Fruit fly (Drosophila melanogaster) whole organism, embryonic: ENCODE measurements around the gene COX6B.
A peak's percentile ranks its signal among the peaks of the same experiment; 100 is the strongest.

Experiments
- ATbp ChIP-seq: fragments of 200-800 bp; sonication (Bioruptor generic); optimal IDR thresholded peaks from 2 replicates; lab custom pipeline; 2017; ENCODE audit warnings: missing biosample characterization, mild to moderate bottlenecking, missing genetic modification characterization, missing genetic modification reagents
- Adf1 ChIP-seq: fragments of 200-800 bp; sonication (Bioruptor generic); IDR thresholded peaks from 2 replicates; pipeline ENCODE4 v1.3.6; 2022; ENCODE audit warnings: missing biosample characterization, missing genetic modification characterization
- CG12391 ChIP-seq: fragments of 200-800 bp; sonication (Bioruptor generic); optimal IDR thresholded peaks from 3 replicates; lab custom pipeline; 2018; ENCODE audit warnings: missing biosample characterization, mild to moderate bottlenecking, missing genetic modification characterization, moderate library complexity
- CG13296 ChIP-seq: fragments of 200-800 bp; sonication (Bioruptor generic); optimal IDR thresholded peaks from 3 replicates; lab custom pipeline; 2018; ENCODE audit warnings: missing biosample characterization, mild to moderate bottlenecking, missing genetic modification characterization
- CG13424 ChIP-seq: fragments of 200-800 bp; sonication (Bioruptor generic); optimal IDR thresholded peaks from 2 replicates; lab custom pipeline; 2019; ENCODE audit warnings: missing biosample characterization, mild to moderate bottlenecking, missing genetic modification characterization, moderate library complexity
- CG14014 ChIP-seq: fragments of 200-800 bp; sonication (Bioruptor generic); IDR thresholded peaks from 2 replicates; pipeline ENCODE4 v1.3.6; 2022; ENCODE audit warnings: missing biosample characterization, missing genetic modification characterization
- CG14667 ChIP-seq: fragments of 200-800 bp; sonication (Bioruptor generic); IDR thresholded peaks from 2 replicates; pipeline ENCODE4 v1.3.6; 2022; ENCODE audit warnings: missing biosample characterization, missing genetic modification characterization
- CG15011 ChIP-seq: fragments of 200-800 bp; sonication (Bioruptor generic); optimal IDR thresholded peaks from 3 replicates; lab custom pipeline; 2018; ENCODE audit warnings: missing biosample characterization, mild to moderate bottlenecking, missing genetic modification characterization
- CG15601 ChIP-seq: fragments of 200-800 bp; sonication (Bioruptor generic); optimal IDR thresholded peaks from 3 replicates; lab custom pipeline; 2019; ENCODE audit warnings: missing biosample characterization, mild to moderate bottlenecking, missing genetic modification characterization, moderate library complexity
- CG17328 ChIP-seq: fragments of 200-800 bp; sonication (Bioruptor generic); IDR thresholded peaks from 2 replicates; pipeline ENCODE4 v1.3.6; 2022; ENCODE audit warnings: missing biosample characterization, missing genetic modification characterization
- CG34422 ChIP-seq: fragments of 200-800 bp; sonication (Bioruptor generic); IDR thresholded peaks from 3 replicates; pipeline ENCODE4 v1.3.6; 2022; ENCODE audit warnings: missing biosample characterization, missing genetic modification characterization
- CG6175 ChIP-seq: fragments of 200-800 bp; sonication (Bioruptor generic); IDR thresholded peaks from 3 replicates; pipeline ENCODE4 v1.3.6; 2022; ENCODE audit warnings: missing biosample characterization, missing genetic modification characterization
- CG6272 ChIP-seq: fragments of 200-800 bp; sonication (Bioruptor generic); IDR thresholded peaks from 2 replicates; pipeline ENCODE4 v1.3.6; 2022; ENCODE audit warnings: missing biosample characterization, missing genetic modification characterization
- CG6683 ChIP-seq: fragments of 200-800 bp; sonication (Bioruptor generic); optimal IDR thresholded peaks from 2 replicates; lab custom pipeline; 2017; ENCODE audit warnings: missing biosample characterization, mild to moderate bottlenecking, missing genetic modification characterization, missing genetic modification reagents
- CG6689 ChIP-seq: fragments of 200-800 bp; sonication (Bioruptor generic); IDR thresholded peaks from 2 replicates; pipeline ENCODE4 v1.3.6; 2022; ENCODE audit warnings: missing biosample characterization, missing genetic modification characterization
- CG6854 ChIP-seq: fragments of 200-800 bp; sonication (Bioruptor generic); optimal IDR thresholded peaks from 3 replicates; lab custom pipeline; 2017; ENCODE audit warnings: missing biosample characterization, mild to moderate bottlenecking, missing genetic modification characterization
- CG7786 ChIP-seq: fragments of 200-800 bp; sonication (Bioruptor generic); optimal IDR thresholded peaks from 2 replicates; lab custom pipeline; 2016; ENCODE audit warnings: missing biosample characterization, missing genetic modification characterization
- CG8924 ChIP-seq: fragments of 200-800 bp; optimal IDR thresholded peaks from 3 replicates; lab custom pipeline; 2019; ENCODE audit warnings: missing biosample characterization, mild to moderate bottlenecking, missing genetic modification characterization, moderate library complexity
- CG9437 ChIP-seq: fragments of 200-800 bp; sonication (Bioruptor generic); optimal IDR thresholded peaks from 2 replicates; lab custom pipeline; 2018; ENCODE audit warnings: missing biosample characterization, mild to moderate bottlenecking, missing genetic modification characterization
- CG9797 ChIP-seq: fragments of 200-800 bp; sonication (Bioruptor generic); optimal IDR thresholded peaks from 3 replicates; lab custom pipeline; 2018; ENCODE audit warnings: missing biosample characterization, mild to moderate bottlenecking, missing genetic modification characterization
- CHES-1-like ChIP-seq: fragments of 200-800 bp; sonication (Bioruptor generic); optimal IDR thresholded peaks from 2 replicates; lab custom pipeline; 2016; ENCODE audit warnings: missing biosample characterization, missing genetic modification characterization
- CTCF ChIP-seq: fragments of 200-800 bp; sonication (Bioruptor generic); optimal IDR thresholded peaks from 2 replicates; lab custom pipeline; 2017; ENCODE audit warnings: missing biosample characterization, mild to moderate bottlenecking, missing genetic modification characterization, moderate library complexity
- Chrac-16 ChIP-seq: fragments of 200-800 bp; sonication (Bioruptor generic); optimal IDR thresholded peaks from 3 replicates; lab custom pipeline; 2016; ENCODE audit warnings: missing biosample characterization, missing genetic modification characterization
- Deaf1 ChIP-seq: fragments of 200-800 bp; optimal IDR thresholded peaks from 3 replicates; lab custom pipeline; 2019; ENCODE audit warnings: missing biosample characterization, mild to moderate bottlenecking, missing genetic modification characterization, moderate library complexity
- Doc2 ChIP-seq: fragments of 200-800 bp; sonication (Bioruptor generic); IDR thresholded peaks from 2 replicates; pipeline ENCODE4 v1.3.6; 2022; ENCODE audit warnings: missing biosample characterization, missing genetic modification characterization
- E2f2 ChIP-seq: fragments of 200-800 bp; sonication (Bioruptor generic); IDR thresholded peaks from 2 replicates; pipeline ENCODE4 v1.3.6; 2022; ENCODE audit warnings: missing biosample characterization, missing genetic modification characterization
- Elba2 ChIP-seq: fragments of 200-800 bp; sonication (Bioruptor generic); optimal IDR thresholded peaks from 3 replicates; lab custom pipeline; 2016; ENCODE audit warnings: missing biosample characterization, missing genetic modification characterization
- HLH3B ChIP-seq: fragments of 200-800 bp; sonication (Bioruptor generic); IDR thresholded peaks from 2 replicates; pipeline ENCODE4 v1.3.6; 2022; ENCODE audit warnings: missing biosample characterization, missing genetic modification characterization
- HLH54F ChIP-seq: fragments of 200-800 bp; sonication (Bioruptor generic); optimal IDR thresholded peaks from 3 replicates; lab custom pipeline; 2016; ENCODE audit warnings: missing biosample characterization, missing genetic modification characterization
- Hr3 ChIP-seq: fragments of 200-800 bp; sonication (Bioruptor generic); optimal IDR thresholded peaks from 3 replicates; lab custom pipeline; 2016; ENCODE audit warnings: missing biosample characterization, missing genetic modification characterization
- Mes4 ChIP-seq: fragments of 200-800 bp; sonication (Bioruptor generic); optimal IDR thresholded peaks from 2 replicates; lab custom pipeline; 2016; ENCODE audit warnings: missing biosample characterization, missing genetic modification characterization
- NC2α ChIP-seq: fragments of 200-800 bp; sonication (Bioruptor generic); optimal IDR thresholded peaks from 2 replicates; lab custom pipeline; 2016; ENCODE audit warnings: missing biosample characterization, missing genetic modification characterization
- Pdp1 ChIP-seq, 2 experiments: fragments of 200-800 bp; sonication (Bioruptor generic); optimal IDR thresholded peaks; 3 replicates each; lab custom pipeline; 2016; ENCODE audit warnings: missing biosample characterization in 2 of 2, missing genetic modification characterization in 2 of 2, mild to moderate bottlenecking in 1 of 2, moderate library complexity in 1 of 2
- Ptx1 ChIP-seq: fragments of 200-800 bp; sonication (Bioruptor generic); IDR thresholded peaks from 2 replicates; pipeline ENCODE4 v1.3.6; 2022; ENCODE audit warnings: missing biosample characterization, missing genetic modification characterization
- Vsx1 ChIP-seq: fragments of 200-800 bp; sonication (Bioruptor generic); optimal IDR thresholded peaks from 2 replicates; lab custom pipeline; 2017; ENCODE audit warnings: missing biosample characterization, mild to moderate bottlenecking, missing genetic modification characterization, missing genetic modification reagents
- YL-1 ChIP-seq: fragments of 200-800 bp; sonication (Bioruptor generic); optimal IDR thresholded peaks from 3 replicates; lab custom pipeline; 2017; ENCODE audit warnings: missing biosample characterization, mild to moderate bottlenecking, missing genetic modification characterization
- ap ChIP-seq: fragments of 200-800 bp; sonication (Bioruptor generic); IDR thresholded peaks from 2 replicates; pipeline ENCODE4 v1.3.6; 2022; ENCODE audit warnings: missing biosample characterization, missing genetic modification characterization
- bbx ChIP-seq: fragments of 200-800 bp; sonication (Bioruptor generic); IDR thresholded peaks from 2 replicates; pipeline ENCODE4 v1.3.6; 2022; ENCODE audit warnings: missing biosample characterization, missing genetic modification characterization; ENCODE audit not compliant: partially characterized antibody
- chinmo ChIP-seq: fragments of 200-800 bp; sonication (Bioruptor generic); IDR thresholded peaks from 4 replicates; pipeline ENCODE4 v1.3.6; 2022; ENCODE audit warnings: missing biosample characterization, missing genetic modification characterization; ENCODE audit not compliant: partially characterized antibody
- en ChIP-seq: fragments of 200-800 bp; sonication (Bioruptor generic); optimal IDR thresholded peaks from 2 replicates; lab custom pipeline; 2016; ENCODE audit warnings: missing biosample characterization, missing genetic modification characterization
- exex ChIP-seq: fragments of 200-800 bp; sonication (Bioruptor generic); optimal IDR thresholded peaks from 4 replicates; lab custom pipeline; 2018; ENCODE audit warnings: missing biosample characterization, mild to moderate bottlenecking, missing genetic modification characterization, moderate library complexity
- ftz-f1 ChIP-seq: fragments of 200-800 bp; sonication (Bioruptor generic); optimal IDR thresholded peaks from 2 replicates; lab custom pipeline; 2016; ENCODE audit warnings: missing biosample characterization, missing genetic modification characterization
- gsb-n ChIP-seq: fragments of 200-800 bp; sonication (Bioruptor generic); optimal IDR thresholded peaks from 3 replicates; lab custom pipeline; 2018; ENCODE audit warnings: missing biosample characterization, mild to moderate bottlenecking, missing genetic modification characterization
- lab ChIP-seq: fragments of 200-800 bp; sonication (Bioruptor generic); optimal IDR thresholded peaks from 3 replicates; lab custom pipeline; 2017; ENCODE audit warnings: missing biosample characterization, missing genetic modification characterization, mild to moderate bottlenecking, moderate library complexity, missing genetic modification reagents
- nmo ChIP-seq: fragments of 200-800 bp; sonication (Bioruptor generic); optimal IDR thresholded peaks from 2 replicates; lab custom pipeline; 2018; ENCODE audit warnings: missing biosample characterization, mild to moderate bottlenecking, missing genetic modification characterization, moderate library complexity
- nom ChIP-seq: fragments of 200-800 bp; sonication (Bioruptor generic); optimal IDR thresholded peaks from 2 replicates; lab custom pipeline; 2017; ENCODE audit warnings: missing biosample characterization, missing genetic modification characterization, mild to moderate bottlenecking, moderate library complexity, missing genetic modification reagents
- pho ChIP-seq: fragments of 200-800 bp; sonication (Bioruptor generic); optimal IDR thresholded peaks from 2 replicates; lab custom pipeline; 2016; ENCODE audit warnings: missing biosample characterization, missing genetic modification characterization
- pros ChIP-seq: fragments of 200-800 bp; sonication (Bioruptor generic); optimal IDR thresholded peaks from 3 replicates; lab custom pipeline; 2019; ENCODE audit warnings: missing biosample characterization, mild to moderate bottlenecking, missing genetic modification characterization, moderate library complexity
- ro ChIP-seq: fragments of 200-800 bp; sonication (Bioruptor generic); IDR thresholded peaks from 2 replicates; pipeline ENCODE4 v1.3.6; 2022; ENCODE audit warnings: missing biosample characterization, missing genetic modification characterization
- stc ChIP-seq: fragments of 200-800 bp; sonication (Bioruptor generic); IDR thresholded peaks from 2 replicates; pipeline ENCODE4 v1.3.6; 2022; ENCODE audit warnings: missing biosample characterization, missing genetic modification characterization
- zen2 ChIP-seq: fragments of 200-800 bp; sonication (Bioruptor generic); IDR thresholded peaks from 3 replicates; pipeline ENCODE4 v1.3.6; 2022; ENCODE audit warnings: missing biosample characterization, missing genetic modification characterization; ENCODE audit not compliant: partially characterized antibody

COX6B gene

dm6 chrX:19744003-19744488 lies at the start of gene COX6B, which contains the start of the genes CG18809, CG33932 and Rpp20 (continued):
- peak; percentile 1 for TF ChIP-seq NC2α (GFP tag; lab: Kevin White, UChicago)
- TF ChIP-seq CG6272 (GFP tag; lab: Robert Waterston, UW) = peak; percentile 65
- TF ChIP-seq Vsx1 (GFP tag; lab: Kevin White, UChicago) = no peak
- no peak for TF ChIP-seq Elba2
- peak; percentile 42 for TF ChIP-seq nom (GFP tag; lab: Kevin White, UChicago)
- TF ChIP-seq pho (GFP tag; lab: Kevin White, UChicago) = peak; percentile 83
- TF ChIP-seq CG7786 (GFP tag; lab: Kevin White, UChicago) = peak; percentile 84
- TF ChIP-seq CG14014 (GFP tag; lab: Robert Waterston, UW) = peak; percentile 56
- TF ChIP-seq gsb-n (tag; lab: Kevin White, UChicago) = no peak
- TF ChIP-seq bbx (GFP tag; lab: Robert Waterston, UW) = peak; percentile 97
- no peak for TF ChIP-seq CG6854 (GFP tag; lab: Kevin White, UChicago)
- TF ChIP-seq CG9797 (GFP tag; lab: Kevin White, UChicago) = peak; percentile 53
- peak; percentile 20; the same call in 1 of the 2 replicates for TF ChIP-seq CG6689
- no peak for TF ChIP-seq ATbp (GFP tag; lab: Kevin White, UChicago)
- peak; percentile 38 to 96 for TF ChIP-seq Pdp1 (GFP tag; optimal IDR thresholded peaks at IDR 0.05; lab: Kevin White, UChicago)
- no peak for TF ChIP-seq CG9437
- TF ChIP-seq CG12391 (tag; lab: Kevin White, UChicago) = peak; percentile 60
- TF ChIP-seq Ptx1 (GFP tag; lab: Robert Waterston, UW) = peak; percentile 66
- TF ChIP-seq CG6683 = peak; percentile 28
- peak; percentile 94 for TF ChIP-seq YL-1 (GFP tag; lab: Kevin White, UChicago)
- peak; percentile 90 for TF ChIP-seq zen2 (GFP tag; lab: Robert Waterston, UW)
- TF ChIP-seq CG8924 (tag; lab: Kevin White, UChicago) = peak; percentile 52
- TF ChIP-seq ap (GFP tag; lab: Robert Waterston, UW) = no peak
- TF ChIP-seq en (GFP tag; lab: Kevin White, UChicago) = no peak
- peak; percentile 88 for TF ChIP-seq CHES-1-like (GFP tag; lab: Kevin White, UChicago)
- TF ChIP-seq CG6175 (GFP tag; lab: Robert Waterston, UW) = no peak
- TF ChIP-seq Doc2 = no peak
- peak; percentile 57 for TF ChIP-seq CG15601 (tag; lab: Kevin White, UChicago)
- TF ChIP-seq Deaf1 (tag; lab: Kevin White, UChicago) = peak; percentile 59
- TF ChIP-seq CG17328 (GFP tag; lab: Robert Waterston, UW) = peak; percentile 61
- peak; percentile 30 for TF ChIP-seq CG13424 (tag; lab: Kevin White, UChicago)
- no peak for TF ChIP-seq CG14667 (GFP tag; lab: Robert Waterston, UW)
- TF ChIP-seq HLH3B = peak; percentile 54
- TF ChIP-seq lab (GFP tag; lab: Kevin White, UChicago) = peak; percentile 80
- TF ChIP-seq Hr3 (GFP tag; lab: Kevin White, UChicago) = peak; percentile 21
- TF ChIP-seq stc (GFP tag; lab: Robert Waterston, UW) = no peak
- TF ChIP-seq CG13296 (GFP tag; lab: Kevin White, UChicago) = peak; percentile 49
- TF ChIP-seq ro = no peak
- TF ChIP-seq exex (tag; lab: Kevin White, UChicago) = no peak
- TF ChIP-seq chinmo (GFP tag; lab: Robert Waterston, UW) = peak; percentile 95
- peak; percentile 73 for TF ChIP-seq ftz-f1 (GFP tag; lab: Kevin White, UChicago)
- peak; percentile 40 for TF ChIP-seq Chrac-16 (GFP tag; lab: Kevin White, UChicago)
- peak; percentile 60 for TF ChIP-seq E2f2 (GFP tag; lab: Robert Waterston, UW)
- TF ChIP-seq CTCF = peak; percentile 14
- TF ChIP-seq CG34422 = peak; percentile 80
- peak; percentile 34 for TF ChIP-seq Mes4
- no peak for TF ChIP-seq CG15011
- TF ChIP-seq nmo (GFP tag; lab: Kevin White, UChicago) = peak; percentile 71
- peak; percentile 70 for TF ChIP-seq HLH54F (GFP tag; lab: Kevin White, UChicago)
- TF ChIP-seq pros (GFP tag; lab: Kevin White, UChicago) = no peak
- TF ChIP-seq Adf1 (GFP tag; lab: Robert Waterston, UW) = peak; percentile 24; the same call in 1 of the 2 replicates
